Fruit fly (Drosophila melanogaster) whole organism, wandering third instar larva: ENCODE data around the gene CG17026.

ENCODE experiments used
- CG32264 ChIP-seq: fragments of 200-800 bp; sonication (Bioruptor generic); optimal IDR thresholded peaks from 2 replicates; lab custom pipeline; 2016; ENCODE audit warnings: missing biosample characterization, missing genetic modification characterization
- Dfd ChIP-seq: fragments of >200 bp; optimal IDR thresholded peaks from 2 replicates; lab custom pipeline; 2017; ENCODE audit warnings: missing biosample characterization, missing genetic modification characterization
- Hnf4 ChIP-seq: fragments of 200-800 bp; sonication (Bioruptor generic); optimal IDR thresholded peaks from 2 replicates; lab custom pipeline; 2016; ENCODE audit warnings: missing biosample characterization, mild to moderate bottlenecking, missing genetic modification characterization
- Jra ChIP-seq: sonication (Bioruptor generic); optimal IDR thresholded peaks from 2 replicates; lab custom pipeline; 2016; ENCODE audit warnings: missing biosample characterization, missing genetic modification characterization
- Myc ChIP-seq: fragments of >200 bp; optimal IDR thresholded peaks from 2 replicates; lab custom pipeline; 2017
- OdsH ChIP-seq: fragments of 200-800 bp; sonication (Bioruptor generic); optimal IDR thresholded peaks from 2 replicates; lab custom pipeline; 2016; ENCODE audit warnings: missing biosample characterization, mild to moderate bottlenecking, missing genetic modification characterization
- dsf ChIP-seq: sonication (Bioruptor generic); optimal IDR thresholded peaks from 2 replicates; lab custom pipeline; 2016; ENCODE audit warnings: missing biosample characterization, missing genetic modification characterization, borderline replicate concordance
- jim ChIP-seq: fragments of 175-275, 200-325 bp; sonication (Bioruptor generic); optimal IDR thresholded peaks from 2 replicates; lab custom pipeline; 2016; ENCODE audit warnings: missing biosample characterization, mild to moderate bottlenecking, missing genetic modification characterization
- lola ChIP-seq: fragments of >200 bp; optimal IDR thresholded peaks from 2 replicates; lab custom pipeline; 2017; ENCODE audit warnings: missing biosample characterization, missing genetic modification characterization
- pan ChIP-seq: fragments of >200 bp; optimal IDR thresholded peaks from 2 replicates; lab custom pipeline; 2017

DNA sequence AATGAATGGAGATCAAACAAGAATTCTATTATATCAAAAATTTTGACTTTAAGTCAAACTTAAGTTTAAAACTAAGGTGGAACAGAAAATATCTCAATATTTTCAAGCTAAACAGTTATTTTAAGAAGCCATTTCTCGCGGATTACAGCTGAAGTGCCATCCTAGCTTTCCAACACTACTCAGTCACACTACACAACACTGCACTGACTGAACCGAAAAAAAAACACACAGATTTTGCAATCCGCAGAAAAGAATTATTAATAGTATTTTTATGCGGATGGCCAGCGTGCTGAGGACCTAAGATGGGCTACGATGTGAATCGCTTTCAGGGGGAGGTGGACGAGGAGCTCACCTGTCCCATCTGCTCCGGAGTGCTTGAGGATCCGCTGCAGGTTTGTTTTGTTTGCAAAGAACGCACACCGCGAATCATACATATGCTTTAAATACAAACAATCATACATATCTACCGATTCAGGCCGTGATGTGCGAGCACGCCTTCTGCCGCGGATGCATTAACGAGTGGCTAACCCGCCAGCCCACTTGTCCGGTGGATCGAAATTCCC lies 18.6 kb upstream of the CG17026 start, which contains the start of gene elgi:
- TF ChIP-seq pan (lab: Kevin White, UChicago) (no peak), Jra (GFP tag; lab: Kevin White, UChicago) (no peak), Dfd (GFP tag; lab: Kevin White, UChicago) (no peak), Myc (peak; percentile 88), OdsH (GFP tag; lab: Kevin White, UChicago) (peak; percentile 46), Hnf4 (GFP tag; lab: Kevin White, UChicago) (no peak), dsf (GFP tag; lab: Kevin White, UChicago) (no peak), lola (GFP tag; lab: Kevin White, UChicago) (no peak), CG32264 (GFP tag; lab: Kevin White, UChicago) (peak; percentile 47), jim (GFP tag; lab: Kevin White, UChicago) (no peak)
